Fruit fly (Drosophila melanogaster): ENCODE results near the gene CG42714.

CG42714 gene

DNA sequence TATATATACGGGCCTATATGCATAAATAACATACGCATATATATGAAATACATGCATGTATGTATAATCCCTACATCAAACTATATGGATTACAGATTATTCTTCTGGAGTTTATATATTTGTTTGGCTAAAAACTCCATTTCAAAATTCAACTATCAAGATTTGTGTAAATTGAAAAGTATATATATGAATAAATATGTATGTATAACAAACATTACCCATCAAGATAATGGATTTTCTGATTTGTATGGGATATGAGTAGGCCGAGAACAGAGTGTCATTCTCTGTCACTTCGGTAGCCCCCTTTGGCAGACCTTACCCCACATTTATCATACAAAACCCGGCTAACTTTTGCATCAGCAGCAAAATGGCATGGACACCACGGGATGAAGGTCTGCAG is 33.7 kb downstream of the CG42714 start, which contains the start of gene CG8219:
TSS of gene CG8219 (plus strand) at position 301 of the 400 bp plus-strand sequence.
- TF ChIP-seq CG12605 (GFP tag; IDR thresholded peaks at IDR 0.05) (no peak), CG9948 (tag; optimal IDR thresholded peaks at IDR 0.05) (no peak), Snoo (tag; optimal IDR thresholded peaks at IDR 0.05) (no peak), EcR (GFP tag; optimal IDR thresholded peaks at IDR 0.05) (no peak), Pif1A (GFP tag; optimal IDR thresholded peaks at IDR 0.05) (no peak), rn (GFP tag; IDR thresholded peaks at IDR 0.05) (no peak), gl (tag; optimal IDR thresholded peaks at IDR 0.05) (no peak), CG13204 (GFP tag; optimal IDR thresholded peaks at IDR 0.05) (no peak), Pif1B (GFP tag; optimal IDR thresholded peaks at IDR 0.05) (no peak), CG15710 (tag; optimal IDR thresholded peaks at IDR 0.05) (no peak), Ets98B (GFP tag; IDR thresholded peaks at IDR 0.05) (no peak), CG34367 (tag; optimal IDR thresholded peaks at IDR 0.05) (no peak), CG8159 (tag; optimal IDR thresholded peaks at IDR 0.05) (no peak), fd96Ca (GFP tag; IDR thresholded peaks at IDR 0.05) (no peak), CG4496 (GFP tag; IDR thresholded peaks at IDR 0.05) (no peak), CG32121 (GFP tag; IDR thresholded peaks at IDR 0.05) (no peak), D1 (tag; optimal IDR thresholded peaks at IDR 0.05) (no peak)

DNA sequence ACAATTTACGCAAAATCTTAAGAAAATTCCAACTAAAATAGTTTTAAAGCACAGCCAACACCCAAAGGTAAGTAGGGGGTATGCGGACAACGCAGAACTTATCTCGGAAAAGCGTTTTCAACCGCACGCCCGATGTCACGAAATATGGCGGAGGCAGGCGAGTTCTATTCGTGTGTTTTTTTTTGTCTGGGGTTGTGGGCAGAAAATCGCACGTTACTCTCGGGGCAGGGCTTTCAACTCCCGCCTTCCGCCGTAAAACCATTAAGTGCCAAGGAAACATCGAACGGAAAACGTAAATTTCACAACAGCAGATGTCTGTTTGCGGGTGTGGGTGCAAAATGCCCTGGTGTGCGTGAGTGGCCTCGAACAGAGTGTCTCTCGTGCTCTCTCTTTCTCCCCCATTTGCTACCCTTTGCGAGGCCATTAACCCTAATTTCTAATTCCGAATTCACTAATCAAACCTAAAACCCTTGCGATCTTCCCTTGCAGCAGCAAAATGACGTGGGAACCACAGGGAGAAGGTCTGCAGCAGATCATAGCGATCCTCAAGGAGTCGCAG is 40.2 kb downstream of the CG42714 start:
- TF ChIP-seq CG4496 (GFP tag; IDR thresholded peaks at IDR 0.05) (0 out of 3 replicates have a peak, but pooled peaks have one; percentile 4), EcR (GFP tag; optimal IDR thresholded peaks at IDR 0.05) (peak; percentile 96), CG17806 (tag; optimal IDR thresholded peaks at IDR 0.05) (no peak)

DNA sequence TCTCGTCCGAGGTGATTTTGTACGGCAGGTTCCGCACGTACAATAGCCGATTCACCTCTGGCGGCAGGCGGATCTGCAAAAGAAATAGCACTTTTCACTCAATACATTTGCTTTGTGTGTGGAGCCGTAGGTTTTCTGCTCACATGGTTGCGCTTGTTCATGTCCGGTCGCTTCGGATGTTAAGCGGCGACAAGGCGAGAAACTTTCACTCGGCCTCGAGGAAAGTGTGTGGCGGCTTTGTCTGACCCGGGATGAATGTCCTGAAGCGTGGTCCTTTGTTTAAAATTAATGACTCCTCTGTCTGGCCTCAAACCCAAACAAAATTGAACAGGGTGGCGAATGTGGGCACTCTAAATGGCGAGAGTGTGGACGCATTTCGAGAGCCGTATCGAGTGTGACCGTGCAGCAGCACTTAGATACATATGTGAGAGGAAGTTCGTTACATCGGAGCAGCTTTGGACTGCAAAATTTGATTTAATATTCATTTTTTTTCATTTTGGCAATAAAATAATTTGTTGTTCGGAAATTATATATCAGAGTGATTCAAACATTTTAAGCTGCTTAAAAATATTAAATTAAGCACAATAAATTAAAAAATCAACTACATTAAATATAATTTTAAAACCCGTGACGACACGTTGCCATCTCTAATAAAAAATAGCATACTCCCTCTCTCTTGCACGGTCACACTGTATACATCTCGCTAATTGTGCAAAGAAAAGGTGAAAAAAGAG is 40.9 kb downstream of the CG42714 start, which contains the start of the genes Sf3b6 and Tnpo:
TSS of gene Sf3b6 (minus strand) at position 358 of the 734 bp plus-strand sequence.
TSS of gene Tnpo (plus strand) at position 659 of the 734 bp plus-strand sequence.
- TF ChIP-seq CG8159 (tag; optimal IDR thresholded peaks at IDR 0.05) (no peak), EcR (GFP tag; optimal IDR thresholded peaks at IDR 0.05) (peak; percentile 81), CG8301 (tag; optimal IDR thresholded peaks at IDR 0.05) (no peak), CG12605 (GFP tag; IDR thresholded peaks at IDR 0.05) (no peak), CG9948 (tag; optimal IDR thresholded peaks at IDR 0.05) (peak; percentile 73), CG14655 (GFP tag; optimal IDR thresholded peaks at IDR 0.05) (no peak), CG34367 (tag; optimal IDR thresholded peaks at IDR 0.05) (peak; percentile 57), rn (GFP tag; IDR thresholded peaks at IDR 0.05) (peak; percentile 64), CG10348 (GFP tag; IDR thresholded peaks at IDR 0.05) (0 out of 2 replicates have a peak, but pooled peaks have one; percentile 19), Pif1B (GFP tag; optimal IDR thresholded peaks at IDR 0.05) (no peak), Ets98B (GFP tag; IDR thresholded peaks at IDR 0.05) (no peak; the same call in none of the 2 replicates), fd96Ca (GFP tag; IDR thresholded peaks at IDR 0.05) (peak; percentile 54; the same call in 2 of the 3 replicates), CG32121 (GFP tag; IDR thresholded peaks at IDR 0.05) (peak; percentile 58; the same call in 1 of the 2 replicates), CG13204 (GFP tag; optimal IDR thresholded peaks at IDR 0.05) (no peak), Snoo (tag; optimal IDR thresholded peaks at IDR 0.05) (peak; percentile 76), CG15710 (tag; optimal IDR thresholded peaks at IDR 0.05) (peak; percentile 83), gl (tag; optimal IDR thresholded peaks at IDR 0.05) (no peak), CG17806 (tag; optimal IDR thresholded peaks at IDR 0.05) (peak; percentile 52), CG4496 (GFP tag; IDR thresholded peaks at IDR 0.05) (peak; percentile 60; the same call in 2 of the 3 replicates), Pif1A (GFP tag; optimal IDR thresholded peaks at IDR 0.05) (no peak), D1 (tag; optimal IDR thresholded peaks at IDR 0.05) (no peak)

DNA sequence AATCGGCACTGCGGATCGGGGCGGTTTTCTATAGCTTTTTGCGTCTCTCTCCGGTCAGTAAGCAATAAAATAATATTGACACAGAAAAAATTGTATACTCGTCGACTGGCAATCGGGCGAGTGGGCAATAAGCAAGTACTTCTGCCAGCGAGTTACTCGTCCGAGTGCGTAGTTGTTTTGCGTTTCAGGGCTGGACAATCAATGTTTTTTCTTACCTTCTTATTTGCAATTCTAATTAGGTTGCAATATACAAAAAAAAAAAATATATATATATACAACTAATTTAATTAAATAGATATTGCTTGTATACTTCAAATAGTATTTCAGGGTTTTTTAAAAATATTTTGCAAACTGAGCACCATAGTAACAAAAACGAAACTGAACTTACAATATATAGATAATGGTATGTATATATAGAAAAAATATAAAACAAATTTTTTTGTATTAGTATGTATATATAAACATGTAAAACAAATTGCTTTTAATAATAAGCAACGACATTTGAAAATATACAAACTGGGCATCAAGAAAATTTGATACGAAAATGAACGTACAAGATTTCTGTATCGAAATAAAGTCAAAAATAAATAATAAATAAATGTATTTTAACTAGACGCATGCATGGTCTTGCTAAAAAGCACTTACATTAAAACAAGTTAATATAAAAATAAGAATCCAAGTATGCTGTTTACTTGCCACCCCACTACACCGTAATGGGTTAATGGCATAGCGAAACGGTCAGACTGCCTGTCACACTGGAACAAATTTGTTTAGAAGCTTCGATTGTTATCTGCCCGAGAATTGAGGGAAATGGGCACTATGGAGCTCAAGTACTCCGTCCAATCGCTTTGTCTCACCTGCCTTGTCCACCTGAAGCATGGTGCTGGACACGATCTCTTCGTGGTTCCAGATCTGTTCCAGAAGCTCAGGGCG is 44.6 kb downstream of the CG42714 start, which contains the start of the genes D19A and CG7386:
TSS of gene D19A (minus strand) at position 129 of the 933 bp plus-strand sequence.
TSS of gene CG7386 (plus strand) at position 751 of the 933 bp plus-strand sequence.
- TF ChIP-seq CG15710 (tag; optimal IDR thresholded peaks at IDR 0.05) (peak; percentile 28), CG8301 (tag; optimal IDR thresholded peaks at IDR 0.05) (peak; percentile 9), CG10348 (GFP tag; IDR thresholded peaks at IDR 0.05) (no peak), Pif1A (GFP tag; optimal IDR thresholded peaks at IDR 0.05) (no peak), EcR (GFP tag; optimal IDR thresholded peaks at IDR 0.05) (peak; percentile 1), CG4496 (GFP tag; IDR thresholded peaks at IDR 0.05) (peak; percentile 77), Pif1B (GFP tag; optimal IDR thresholded peaks at IDR 0.05) (no peak), fd96Ca (GFP tag; IDR thresholded peaks at IDR 0.05) (peak; percentile 30; the same call in 1 of the 3 replicates), CG8159 (tag; optimal IDR thresholded peaks at IDR 0.05) (peak; percentile 52), CG17806 (tag; optimal IDR thresholded peaks at IDR 0.05) (peak; percentile 22), D1 (tag; optimal IDR thresholded peaks at IDR 0.05) (no peak), CG12605 (GFP tag; IDR thresholded peaks at IDR 0.05) (peak; percentile 48; the same call in 1 of the 2 replicates), rn (GFP tag; IDR thresholded peaks at IDR 0.05) (peak; percentile 43; the same call in 1 of the 2 replicates), CG32121 (GFP tag; IDR thresholded peaks at IDR 0.05) (peak; percentile 38; the same call in 1 of the 2 replicates), CG9948 (tag; optimal IDR thresholded peaks at IDR 0.05) (peak; percentile 11), Snoo (tag; optimal IDR thresholded peaks at IDR 0.05) (peak; percentile 11), Ets98B (GFP tag; IDR thresholded peaks at IDR 0.05) (peak; percentile 59)
